Fruit fly (Drosophila melanogaster) whole organism, wandering third instar larva: ENCODE measurements around the gene Atg18b.

Experiments used
- CG9705 ChIP-seq: fragments of 200-800 bp; sonication (Bioruptor generic); optimal IDR thresholded peaks from 2 replicates; lab custom pipeline; 2018; ENCODE audit warnings: missing biosample characterization, mild to moderate bottlenecking, missing genetic modification characterization
- Vsx2 ChIP-seq: fragments of 200-300, 225-300 bp; sonication (Bioruptor generic); optimal IDR thresholded peaks from 2 replicates; lab custom pipeline; 2018; ENCODE audit warnings: missing biosample characterization, missing genetic modification characterization; ENCODE audit not compliant: partially characterized antibody
- fru ChIP-seq: fragments of 200-800 bp; sonication (Bioruptor generic); optimal IDR thresholded peaks from 3 replicates; lab custom pipeline; 2016; ENCODE audit warnings: missing biosample characterization, mild to moderate bottlenecking, missing genetic modification characterization
- psq ChIP-seq: fragments of 200-800 bp; sonication (Bioruptor generic); optimal IDR thresholded peaks from 3 replicates; lab custom pipeline; 2017; ENCODE audit warnings: missing biosample characterization, mild to moderate bottlenecking, missing genetic modification characterization, moderate library complexity
- tai ChIP-seq: sonication (Bioruptor generic); optimal IDR thresholded peaks from 2 replicates; lab custom pipeline; 2016; ENCODE audit warnings: missing biosample characterization, missing genetic modification characterization

DNA sequence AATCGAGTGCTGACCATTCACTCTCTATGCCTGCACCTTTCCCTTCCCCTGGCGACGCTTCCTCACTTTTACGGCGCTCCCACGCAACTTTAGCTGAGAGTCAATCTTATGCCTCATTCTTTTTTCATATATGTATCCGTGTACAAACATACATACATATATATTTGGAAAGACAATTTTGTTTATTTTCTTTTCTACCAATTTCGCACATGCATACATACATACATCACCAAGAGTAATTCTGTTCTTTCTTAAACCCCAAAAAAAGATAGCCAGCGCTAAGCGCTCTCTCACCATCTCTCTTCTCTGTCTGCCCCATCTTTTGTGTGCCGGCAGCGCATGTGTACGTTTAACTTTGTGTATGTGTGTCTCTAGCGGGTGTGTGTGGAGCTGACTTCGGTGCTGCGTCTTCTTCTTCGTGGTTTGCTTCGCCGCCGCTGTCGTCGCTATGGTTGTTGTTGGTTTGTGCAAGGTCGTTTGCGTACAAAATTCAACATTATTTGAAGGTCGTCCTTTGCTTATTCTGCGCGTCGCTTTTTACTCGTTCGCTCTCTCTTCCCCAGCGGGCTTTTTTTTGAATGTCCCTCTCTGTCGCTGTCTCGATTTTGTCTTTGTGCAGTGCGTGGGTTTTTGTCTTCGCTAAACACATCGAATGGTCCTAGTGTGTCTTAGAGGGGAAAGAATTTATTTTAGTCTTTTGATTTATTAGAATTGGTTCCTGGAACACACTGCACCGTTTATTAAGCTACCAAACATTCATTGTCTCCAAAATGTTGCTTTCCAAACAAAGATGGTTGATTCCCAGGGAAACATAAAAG lies 30.4 kb upstream of the Atg18b start:
- TF ChIP-seq fru (GFP tag; lab: Kevin White, UChicago) (peak; percentile 9), Vsx2 (GFP tag; lab: Kevin White, UChicago) (peak; percentile 45), psq (GFP tag; lab: Kevin White, UChicago) (peak; percentile 97), tai (GFP tag; lab: Kevin White, UChicago) (peak; percentile 59), CG9705 (no peak)
